Fruit fly (Drosophila melanogaster) whole organism, prepupa: ENCODE results near the gene Rca1.

ENCODE experiments used
- CG10669 ChIP-seq: fragments of 200-800 bp; sonication (Bioruptor generic); optimal IDR thresholded peaks from 3 replicates; lab custom pipeline; 2018; ENCODE audit warnings: missing biosample characterization, mild to moderate bottlenecking, missing genetic modification characterization, moderate library complexity
- CG16779 ChIP-seq: fragments of 200-800 bp; sonication (Bioruptor generic); optimal IDR thresholded peaks from 3 replicates; lab custom pipeline; 2017; ENCODE audit warnings: missing biosample characterization, mild to moderate bottlenecking, missing genetic modification characterization
- CG6808 ChIP-seq: fragments of 200-800 bp; sonication (Bioruptor generic); optimal IDR thresholded peaks from 3 replicates; lab custom pipeline; 2017; ENCODE audit warnings: missing biosample characterization, missing genetic modification characterization, mild to moderate bottlenecking, moderate library complexity, missing genetic modification reagents
- CG8119 ChIP-seq: fragments of 200-800 bp; sonication (Bioruptor generic); IDR thresholded peaks from 3 replicates; pipeline ENCODE4 v1.3.6; 2022; ENCODE audit warnings: missing biosample characterization, missing genetic modification characterization
- OdsH ChIP-seq: fragments of 200-800 bp; sonication (Bioruptor generic); optimal IDR thresholded peaks from 3 replicates; lab custom pipeline; 2016; ENCODE audit warnings: missing biosample characterization, missing genetic modification characterization
- Smox ChIP-seq: fragments of 200-800 bp; sonication (Bioruptor generic); optimal IDR thresholded peaks from 3 replicates; lab custom pipeline; 2016; ENCODE audit warnings: missing biosample characterization, missing genetic modification characterization
- Sox15 ChIP-seq: fragments of 200-800 bp; sonication (Bioruptor generic); optimal IDR thresholded peaks from 3 replicates; lab custom pipeline; 2016; ENCODE audit warnings: missing biosample characterization, missing genetic modification characterization
- acj6 ChIP-seq: fragments of 200-800 bp; sonication (Bioruptor generic); optimal IDR thresholded peaks from 3 replicates; lab custom pipeline; 2016; ENCODE audit warnings: missing biosample characterization, missing genetic modification characterization
- svp ChIP-seq: fragments of 200-800 bp; sonication (Bioruptor generic); peaks from one replicate; lab custom pipeline; 2016; ENCODE audit warnings: missing biosample characterization, missing genetic modification characterization

DNA sequence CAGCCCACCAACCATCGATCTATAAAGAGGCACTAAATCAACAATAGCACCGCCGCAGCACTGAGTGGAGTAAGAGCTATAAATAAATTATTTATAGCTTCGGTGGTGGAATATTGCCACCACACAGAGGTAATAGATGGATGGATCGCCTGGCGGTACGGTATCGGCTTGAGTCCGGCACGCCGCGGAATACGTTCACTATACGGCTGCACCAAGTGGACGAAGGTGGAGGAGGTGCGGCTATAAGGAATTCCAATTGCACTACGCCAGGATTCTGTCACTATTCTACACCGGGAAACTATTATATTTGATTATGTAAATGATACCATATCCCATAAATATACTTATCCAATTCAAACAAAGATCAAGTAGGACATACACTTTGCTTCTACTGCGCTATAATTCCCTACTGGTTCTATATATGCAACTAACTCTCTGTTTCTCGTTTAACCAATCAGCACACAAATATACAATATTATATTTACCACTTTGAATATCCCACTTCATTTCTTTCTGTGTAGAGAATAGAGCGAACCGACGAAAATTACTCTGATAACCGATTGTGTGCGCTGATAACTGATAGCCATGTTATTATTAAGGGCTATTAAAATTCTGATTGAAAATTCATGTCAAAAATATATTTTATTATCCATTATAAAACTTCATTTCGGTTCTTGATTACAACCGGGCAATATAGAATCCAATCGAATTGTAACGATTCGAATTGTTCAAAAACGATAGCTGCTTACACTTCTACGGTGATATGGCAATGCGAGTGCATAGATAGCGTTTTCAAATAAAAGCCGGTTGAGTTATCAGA, 32.7 kb upstream of the Rca1 start:
- TF ChIP-seq CG10669 (GFP tag; lab: Kevin White, UChicago) (no peak), acj6 (GFP tag; lab: Kevin White, UChicago) (no peak), CG16779 (tag; lab: Kevin White, UChicago) (no peak), CG6808 (GFP tag; lab: Kevin White, UChicago) (no peak), svp (GFP tag; lab: Kevin White, UChicago) (no peak), Sox15 (no peak), OdsH (no peak), CG8119 (no peak), Smox (no peak)
